Worm (Caenorhabditis elegans): ENCODE results near the gene W06G6.15.

W06G6.15 gene

ce11 chrV:16617462-16617861, 36.9 kb upstream of the W06G6.15 start, which contains the start of gene Y70C5A.4:
Gene Y70C5A.4 (plus strand): TSS chrV:16617762.
- TF ChIP-seq madf-6 (GFP tag; IDR thresholded peaks at IDR 0.05) (no peak), ceh-58 (GFP tag; IDR thresholded peaks at IDR 0.05) (no peak), madf-3 (GFP tag; IDR thresholded peaks at IDR 0.05) (no peak), xnd-1 (tag; optimal IDR thresholded peaks at IDR 0.05) (no peak), T26A5.8 (tag; optimal IDR thresholded peaks at IDR 0.05) (no peak), B0261.1 (tag; optimal IDR thresholded peaks at IDR 0.05) (no peak)

- TF ChIP-seq nhr-80 (tag; optimal IDR thresholded peaks at IDR 0.05) (peak; percentile 22), nfya-2 (GFP tag; IDR thresholded peaks at IDR 0.05) (no peak), egl-18 (GFP tag; IDR thresholded peaks at IDR 0.05) (no peak), nhr-179 (tag; optimal IDR thresholded peaks at IDR 0.05) (no peak), Y53G8AR.9 (GFP tag; conservative IDR thresholded peaks at IDR 0.05) (no peak), egrh-3 (GFP tag; IDR thresholded peaks at IDR 0.05) (no peak), F39B2.1 (GFP tag; IDR thresholded peaks at IDR 0.05) (no peak)
Observed at ce11 chrV:16620874-16621273, 33.5 kb upstream of the W06G6.15 start, which contains the start of gene Y70C5A.3. Gene Y70C5A.3 (minus strand): TSS chrV:16620923.

ce11 chrV:16621894-16622293, 32.4 kb upstream of the W06G6.15 start:
- TF ChIP-seq F39B2.1 (GFP tag; IDR thresholded peaks at IDR 0.05) (no peak), hmg-1.2 (GFP tag; IDR thresholded peaks at IDR 0.05) (peak; percentile 28; the same call in 1 of the 2 replicates), ceh-27 (GFP tag; optimal IDR thresholded peaks at IDR 0.05) (peak; percentile 18), F55B11.4 (tag; optimal IDR thresholded peaks at IDR 0.05; ENCODE audit: borderline replicate concordance, insufficient read depth) (no peak), tbp1 (GFP tag; optimal IDR thresholded peaks at IDR 0.05) (peak; percentile 93), him-1 (tag; optimal IDR thresholded peaks at IDR 0.05) (peak; percentile 83), ccch-3 (GFP tag; optimal IDR thresholded peaks at IDR 0.05) (no peak), T07F8.4 (tag; optimal IDR thresholded peaks at IDR 0.05) (no peak), D2030.7 (GFP tag; IDR thresholded peaks at IDR 0.05) (0 out of 2 replicates have a peak, but pooled peaks have one; percentile 30), attf-5 (GFP tag; optimal IDR thresholded peaks at IDR 0.05) (peak; percentile 29), dox-1 (GFP tag; IDR thresholded peaks at IDR 0.05) (peak; percentile 60; the same call in 1 of the 2 replicates), lin-26 (GFP tag; IDR thresholded peaks at IDR 0.05) (peak; percentile 69; the same call in 1 of the 2 replicates), die-1 (tag; optimal IDR thresholded peaks at IDR 0.05) (peak; percentile 33), ceh-58 (GFP tag; IDR thresholded peaks at IDR 0.05) (no peak), lag-1 (GFP tag; IDR thresholded peaks at IDR 0.05) (0 out of 2 replicates have a peak, but pooled peaks have one; percentile 43), snpc-1.3 (tag; optimal IDR thresholded peaks at IDR 0.05; ENCODE audit: insufficient read depth) (no peak), B0261.1 (tag; optimal IDR thresholded peaks at IDR 0.05) (peak; percentile 82), rpc-1 (optimal IDR thresholded peaks at IDR 0.05) (peak; percentile 61), rpc-1 (tag; optimal IDR thresholded peaks at IDR 0.05) (peak; percentile 76), attf-6 (GFP tag; IDR thresholded peaks at IDR 0.05) (peak; percentile 79), nhr-120 (GFP tag; IDR thresholded peaks at IDR 0.05) (no peak), attf-3 (GFP tag; conservative IDR thresholded peaks at IDR 0.05) (no peak), cebp-2 (GFP tag; IDR thresholded peaks at IDR 0.05) (0 out of 2 replicates have a peak, but pooled peaks have one; percentile 28), snpc-4 (GFP tag; optimal IDR thresholded peaks at IDR 0.05) (no peak), snpc-4 (tag; optimal IDR thresholded peaks at IDR 0.05) (peak in 2 of 4 experiments; percentile 1 to 58)

- TF ChIP-seq nfyb-1 (GFP tag; IDR thresholded peaks at IDR 0.05), result no peak
- TF ChIP-seq bed-2 (GFP tag; IDR thresholded peaks at IDR 0.05), result no peak
- no peak for TF ChIP-seq atf-7 (tag; optimal IDR thresholded peaks at IDR 0.05)
- TF ChIP-seq T07F8.4 (tag; optimal IDR thresholded peaks at IDR 0.05), result no peak
- TF ChIP-seq ztf-22 (GFP tag; optimal IDR thresholded peaks at IDR 0.05), result no peak
- no peak for TF ChIP-seq lsl-1 (GFP tag; optimal IDR thresholded peaks at IDR 0.05)
- peak; percentile 35; the same call in 1 of the 2 replicates for TF ChIP-seq D2030.7 (GFP tag; IDR thresholded peaks at IDR 0.05)
- no peak for TF ChIP-seq unc-130 (GFP tag; optimal IDR thresholded peaks at IDR 0.05)
- TF ChIP-seq lin-35 (GFP tag; optimal IDR thresholded peaks at IDR 0.05), result no peak
- TF ChIP-seq F57C9.4 (tag; optimal IDR thresholded peaks at IDR 0.05), result no peak
- TF ChIP-seq egrh-3 (GFP tag; IDR thresholded peaks at IDR 0.05), result no peak
- TF ChIP-seq Y95B8A.8 (GFP tag; IDR thresholded peaks at IDR 0.05), result no peak
- no peak for TF ChIP-seq cebp-1 (GFP tag; IDR thresholded peaks at IDR 0.05)
- no peak for TF ChIP-seq cebp-1 (tag; optimal IDR thresholded peaks at IDR 0.05)
Observed at ce11 chrV:16622754-16623261, 31.5 kb upstream of the W06G6.15 start, which contains the start of gene Y70C5A.2. Gene Y70C5A.2 (minus strand): TSS chrV:16623211.
